Worm (Caenorhabditis elegans) whole organism, L1 larva: ENCODE results near the gene mthf-1.

ENCODE experiments used
- aly-2 ChIP-seq: fragments of 150-350 bp; optimal IDR thresholded peaks from 2 replicates; lab custom pipeline; 2014; ENCODE audit warnings: missing biosample characterization, missing genetic modification characterization
- fkh-10 ChIP-seq: sonication (generic microtip); optimal IDR thresholded peaks from 2 replicates; lab custom pipeline; 2017; ENCODE audit warnings: missing biosample characterization, missing genetic modification reagents, missing genetic modification characterization

DNA sequence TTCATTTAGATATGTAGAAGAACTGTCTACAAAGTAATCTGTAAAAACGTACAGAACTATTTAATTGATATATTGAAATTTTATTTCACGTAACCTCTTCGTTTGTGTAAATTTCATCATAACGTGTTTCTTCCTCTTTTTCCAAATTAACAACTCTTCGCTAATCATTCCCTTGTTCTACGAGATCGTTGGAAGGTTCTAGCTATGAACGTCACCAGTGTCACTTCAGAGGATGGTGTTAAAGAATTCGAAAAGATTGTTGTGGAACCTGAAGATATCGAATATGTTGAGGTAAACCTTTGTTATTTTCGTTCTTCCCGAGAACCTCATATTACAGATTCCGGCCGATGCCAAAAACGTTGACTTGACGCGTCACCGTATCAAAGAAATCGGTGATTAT is 5.2 kb downstream of the mthf-1 start, which contains the start of gene C06A8.6:
- TF ChIP-seq fkh-10 (GFP tag; lab: Kevin White, UChicago) (no peak), aly-2 (tag; lab: Kevin White, UChicago) (no peak)
